Worm (Caenorhabditis elegans) whole organism, mixed stage, embryonic: ENCODE data around the gene scl-2.

Experiments
- M03D4.4 ChIP-seq: sonication (generic microtip); optimal IDR thresholded peaks from 2 replicates; lab custom pipeline; 2017; ENCODE audit warnings: mild to moderate bottlenecking, missing genetic modification characterization, missing compliant biosample characterization
- elt-1 ChIP-seq: sonication (generic microtip); optimal IDR thresholded peaks from 2 replicates; lab custom pipeline; 2017; ENCODE audit warnings: missing genetic modification characterization, mild to moderate bottlenecking, missing compliant biosample characterization, antibody characterized with exemption, moderate library complexity, borderline replicate concordance; ENCODE audit not compliant: insufficient read depth
- hlh-1 ChIP-seq: fragments of 150-350 bp; optimal IDR thresholded peaks from 2 replicates; lab custom pipeline; 2014; ENCODE audit warnings: missing biosample characterization, missing genetic modification reagents, missing genetic modification characterization
- unc-62 ChIP-seq: fragments of 150-350 bp; optimal IDR thresholded peaks from 2 replicates; lab custom pipeline; 2014; ENCODE audit warnings: missing biosample characterization, missing genetic modification reagents, missing genetic modification characterization

- TF ChIP-seq M03D4.4 (tag; lab: Kevin White, UChicago) (no peak), elt-1 (no peak), hlh-1 (tag; lab: Kevin White, UChicago) (no peak), unc-62 (GFP tag; lab: Kevin White, UChicago) (no peak)
Measured at ce11 chrIV:13108430-13108829, 50.9 kb downstream of the scl-2 start.
